Worm (Caenorhabditis elegans): ENCODE measurements around the gene R151.2.

- no peak for TF ChIP-seq aly-2 (tag; optimal IDR thresholded peaks at IDR 0.05)
- TF ChIP-seq zip-11 (GFP tag; IDR thresholded peaks at IDR 0.05), result no peak
Measured at ce11 chrIII:7185473-7185872, 24.3 kb upstream of the R151.2 start, which contains the start of gene F37C12.14.
